Worm (Caenorhabditis elegans) whole organism, mixed stage, embryonic: ENCODE results near the gene F52C12.6.
A peak's percentile ranks its signal among the peaks of the same experiment; 100 is the strongest.

Experiments used
- M03D4.4 ChIP-seq: sonication (generic microtip); optimal IDR thresholded peaks from 2 replicates; lab custom pipeline; 2017; ENCODE audit warnings: mild to moderate bottlenecking, missing genetic modification characterization, missing compliant biosample characterization
- bed-3 ChIP-seq: fragments of 200-800 bp; sonication (Bioruptor generic); optimal IDR thresholded peaks from 3 replicates; lab custom pipeline; 2018; ENCODE audit warnings: mild to moderate bottlenecking, missing genetic modification characterization, moderate library complexity, missing compliant biosample characterization
- blmp-1 ChIP-seq: fragments of 150-350 bp; optimal IDR thresholded peaks from 2 replicates; lab custom pipeline; 2014; ENCODE audit warnings: missing biosample characterization, missing genetic modification characterization
- ceh-39 ChIP-seq: fragments of 150-350 bp; optimal IDR thresholded peaks from 2 replicates; lab custom pipeline; 2014; ENCODE audit warnings: missing biosample characterization, missing genetic modification characterization
- ceh-43 ChIP-seq: fragments of 200-800 bp; sonication (Bioruptor generic); optimal IDR thresholded peaks from 2 replicates; lab custom pipeline; 2018; ENCODE audit warnings: mild to moderate bottlenecking, missing genetic modification characterization, moderate library complexity, missing compliant biosample characterization
- ceh-83 ChIP-seq: fragments of 200-800 bp; sonication (Bioruptor generic); optimal IDR thresholded peaks from 2 replicates; lab custom pipeline; 2018; ENCODE audit warnings: mild to moderate bottlenecking, missing genetic modification characterization, missing compliant biosample characterization
- ces-1 ChIP-seq: fragments of 150-350 bp; optimal IDR thresholded peaks from 2 replicates; lab custom pipeline; 2014; ENCODE audit warnings: missing biosample characterization, missing genetic modification reagents, missing genetic modification characterization
- cnd-1 ChIP-seq: fragments of 200-800 bp; sonication (Bioruptor generic); optimal IDR thresholded peaks from 2 replicates; lab custom pipeline; 2018; ENCODE audit warnings: mild to moderate bottlenecking, missing genetic modification characterization, missing compliant biosample characterization
- drap-1 ChIP-seq: fragments of 200-800 bp; sonication (Bioruptor generic); optimal IDR thresholded peaks from 3 replicates; lab custom pipeline; 2018; ENCODE audit warnings: mild to moderate bottlenecking, missing genetic modification characterization, missing compliant biosample characterization
- elt-1 ChIP-seq: sonication (generic microtip); optimal IDR thresholded peaks from 2 replicates; lab custom pipeline; 2017; ENCODE audit warnings: missing genetic modification characterization, mild to moderate bottlenecking, missing compliant biosample characterization, antibody characterized with exemption, moderate library complexity, borderline replicate concordance; ENCODE audit not compliant: insufficient read depth
- elt-3 ChIP-seq: fragments of 150-350 bp; optimal IDR thresholded peaks from 2 replicates; lab custom pipeline; 2014; ENCODE audit warnings: missing biosample characterization, missing genetic modification characterization
- flh-1 ChIP-seq: fragments of 200-800 bp; sonication (Bioruptor generic); optimal IDR thresholded peaks from 2 replicates; lab custom pipeline; 2018; ENCODE audit warnings: mild to moderate bottlenecking, missing genetic modification characterization, moderate library complexity, missing compliant biosample characterization
- ham-2 ChIP-seq: fragments of 200-800 bp; sonication (Bioruptor generic); optimal IDR thresholded peaks from 2 replicates; lab custom pipeline; 2018; ENCODE audit warnings: mild to moderate bottlenecking, missing genetic modification characterization, missing compliant biosample characterization
- hlh-1 ChIP-seq: fragments of 150-350 bp; optimal IDR thresholded peaks from 2 replicates; lab custom pipeline; 2014; ENCODE audit warnings: missing biosample characterization, missing genetic modification reagents, missing genetic modification characterization
- lin-13 ChIP-seq: fragments of 150-350 bp; optimal IDR thresholded peaks from 2 replicates; lab custom pipeline; 2014; ENCODE audit warnings: missing biosample characterization, missing genetic modification characterization
- lin-32 ChIP-seq: fragments of 200-800 bp; sonication (Bioruptor generic); optimal IDR thresholded peaks from 2 replicates; lab custom pipeline; 2018; ENCODE audit warnings: mild to moderate bottlenecking, missing genetic modification characterization, missing compliant biosample characterization
- lsy-2 ChIP-seq: fragments of 150-350 bp; optimal IDR thresholded peaks from 2 replicates; lab custom pipeline; 2014; ENCODE audit warnings: missing biosample characterization, missing genetic modification characterization
- mab-5 ChIP-seq: fragments of 150-350 bp; optimal IDR thresholded peaks from 2 replicates; lab custom pipeline; 2014; ENCODE audit warnings: missing biosample characterization, missing genetic modification characterization
- mep-1 ChIP-seq: fragments of 150-350 bp; optimal IDR thresholded peaks from 2 replicates; lab custom pipeline; 2017; ENCODE audit warnings: missing biosample characterization, missing genetic modification reagents, missing genetic modification characterization, inconsistent platforms
- mls-2 ChIP-seq: sonication (generic microtip); optimal IDR thresholded peaks from 2 replicates; lab custom pipeline; 2016; ENCODE audit warnings: mild to moderate bottlenecking, missing genetic modification characterization, moderate library complexity, missing compliant biosample characterization
- nhr-12 ChIP-seq: fragments of 150-350 bp; optimal IDR thresholded peaks from 2 replicates; lab custom pipeline; 2014; ENCODE audit warnings: missing biosample characterization, missing genetic modification characterization
- nhr-2 ChIP-seq: fragments of 150-350 bp; optimal IDR thresholded peaks from 2 replicates; lab custom pipeline; 2014; ENCODE audit warnings: missing biosample characterization, missing genetic modification characterization
- nhr-237 ChIP-seq: fragments of 150-350 bp; optimal IDR thresholded peaks from 2 replicates; lab custom pipeline; 2014; ENCODE audit warnings: missing biosample characterization, missing genetic modification characterization
- nhr-28 ChIP-seq: fragments of 150-350 bp; optimal IDR thresholded peaks from 2 replicates; lab custom pipeline; 2014; ENCODE audit warnings: missing biosample characterization, missing genetic modification characterization
- nhr-76 ChIP-seq: sonication (generic microtip); optimal IDR thresholded peaks from 2 replicates; lab custom pipeline; 2017; ENCODE audit warnings: missing biosample characterization, missing genetic modification characterization
- pha-4 ChIP-seq: fragments of 150-350 bp; optimal IDR thresholded peaks from 2 replicates; lab custom pipeline; 2018; ENCODE audit warnings: missing biosample characterization, missing genetic modification reagents, missing genetic modification characterization
- sem-2 ChIP-seq: fragments of 200-800 bp; sonication (Bioruptor generic); optimal IDR thresholded peaks from 2 replicates; lab custom pipeline; 2018; ENCODE audit warnings: mild to moderate bottlenecking, missing genetic modification characterization, missing compliant biosample characterization
- snpc-4 ChIP-seq: fragments of 150-350 bp; optimal IDR thresholded peaks from 2 replicates; lab custom pipeline; 2014; ENCODE audit warnings: missing biosample characterization, missing genetic modification characterization
- sptf-1 ChIP-seq: sonication (generic microtip); optimal IDR thresholded peaks from 2 replicates; lab custom pipeline; 2017; ENCODE audit warnings: mild to moderate bottlenecking, missing genetic modification characterization, moderate library complexity, missing compliant biosample characterization
- tbx-8 ChIP-seq: fragments of 200-800 bp; sonication (Bioruptor generic); optimal IDR thresholded peaks from 2 replicates; lab custom pipeline; 2018; ENCODE audit warnings: mild to moderate bottlenecking, missing genetic modification characterization, moderate library complexity, missing compliant biosample characterization
- unc-120 ChIP-seq: sonication (generic microtip); optimal IDR thresholded peaks from 2 replicates; lab custom pipeline; 2017; ENCODE audit warnings: missing genetic modification characterization, missing compliant biosample characterization; ENCODE audit not compliant: poor library complexity, severe bottlenecking
- unc-39 ChIP-seq: fragments of 150-350 bp; optimal IDR thresholded peaks from 2 replicates; lab custom pipeline; 2014; ENCODE audit warnings: missing biosample characterization, missing genetic modification characterization
- unc-62 ChIP-seq: fragments of 150-350 bp; optimal IDR thresholded peaks from 2 replicates; lab custom pipeline; 2014; ENCODE audit warnings: missing biosample characterization, missing genetic modification reagents, missing genetic modification characterization
- zip-8 ChIP-seq: fragments of 150-350 bp; optimal IDR thresholded peaks from 2 replicates; lab custom pipeline; 2014; ENCODE audit warnings: missing biosample characterization, missing genetic modification characterization
- ztf-11 ChIP-seq: fragments of 150-350 bp; optimal IDR thresholded peaks from 2 replicates; lab custom pipeline; 2014; ENCODE audit warnings: missing biosample characterization, missing genetic modification characterization

F52C12.6 gene

ce11 chrIV:1972271-1972670, 15.8 kb downstream of the F52C12.6 start, which contains the start of gene Y76B12C.4:
Gene Y76B12C.4, minus strand, starts transcription at chrIV:1972371.
- TF ChIP-seq nhr-2 (no peak), ceh-43 (GFP tag; lab: Kevin White, UChicago) (no peak), lsy-2 (tag; lab: Kevin White, UChicago) (no peak), M03D4.4 (no peak), unc-120 (tag; lab: Kevin White, UChicago) (no peak), mep-1 (tag; lab: Kevin White, UChicago) (no peak), mls-2 (tag; lab: Kevin White, UChicago) (no peak), nhr-12 (tag; lab: Kevin White, UChicago) (no peak), unc-62 (no peak)

ce11 chrIV:1973372-1973771, 16.9 kb downstream of the F52C12.6 start, which contains the start of gene Y76B12C.3:
Gene Y76B12C.3, plus strand, starts transcription at chrIV:1973705.
- peak; percentile 21 for TF ChIP-seq unc-120 (tag; lab: Kevin White, UChicago)
- TF ChIP-seq pha-4 (tag; lab: Kevin White, UChicago): no peak
- TF ChIP-seq unc-62: no peak
- TF ChIP-seq sem-2: no peak
- TF ChIP-seq blmp-1 (tag; lab: Kevin White, UChicago): no peak

ce11 chrIV:1975594-1975993, 19.1 kb downstream of the F52C12.6 start:
- TF ChIP-seq tbx-8 (GFP tag; lab: Kevin White, UChicago) (no peak), sem-2 (no peak), ces-1 (peak; percentile 61), elt-3 (no peak), sptf-1 (no peak), nhr-76 (tag; lab: Kevin White, UChicago) (no peak), nhr-28 (tag; lab: Kevin White, UChicago) (no peak)

ce11 chrIV:1979782-1980181, 23.3 kb downstream of the F52C12.6 start, which contains the start of gene Y76B12C.8:
Gene Y76B12C.8, plus strand, starts transcription at chrIV:1979988.
- TF ChIP-seq zip-8 (tag; lab: Kevin White, UChicago): no peak
- no peak for TF ChIP-seq flh-1
- TF ChIP-seq sem-2: no peak
- TF ChIP-seq ztf-11 (tag; lab: Kevin White, UChicago): no peak
- TF ChIP-seq cnd-1 (tag; lab: Kevin White, UChicago): no peak
- no peak for TF ChIP-seq nhr-2
- no peak for TF ChIP-seq mab-5 (tag; lab: Kevin White, UChicago)
- no peak for TF ChIP-seq mep-1 (tag; lab: Kevin White, UChicago)

ce11 chrIV:1980961-1981446, 24.5 kb downstream of the F52C12.6 start, which contains the start of gene Y76B12C.6:
Gene Y76B12C.6, plus strand, starts transcription at chrIV:1981396.
- TF ChIP-seq elt-3: no peak
- no peak for TF ChIP-seq snpc-4
- TF ChIP-seq nhr-28 (tag; lab: Kevin White, UChicago): no peak
- TF ChIP-seq lin-13: peak; percentile 0
- TF ChIP-seq elt-1: no peak
- TF ChIP-seq mls-2 (tag; lab: Kevin White, UChicago): peak; percentile 77
- no peak for TF ChIP-seq nhr-2
- no peak for TF ChIP-seq ceh-83 (GFP tag; lab: Kevin White, UChicago)
- peak; percentile 43 for TF ChIP-seq lin-32 (GFP tag; lab: Kevin White, UChicago)
- TF ChIP-seq drap-1 (GFP tag; lab: Kevin White, UChicago): peak; percentile 69
- TF ChIP-seq lsy-2 (tag; lab: Kevin White, UChicago): no peak
- peak; percentile 4 for TF ChIP-seq blmp-1 (tag; lab: Kevin White, UChicago)
- no peak for TF ChIP-seq ztf-11 (tag; lab: Kevin White, UChicago)
- no peak for TF ChIP-seq nhr-12 (tag; lab: Kevin White, UChicago)
- TF ChIP-seq sem-2: peak; percentile 40
- TF ChIP-seq mep-1 (tag; lab: Kevin White, UChicago): peak; percentile 55
- no peak for TF ChIP-seq zip-8 (tag; lab: Kevin White, UChicago)
- no peak for TF ChIP-seq ceh-39 (tag; lab: Kevin White, UChicago)
- TF ChIP-seq ceh-43 (GFP tag; lab: Kevin White, UChicago): peak; percentile 57
- TF ChIP-seq cnd-1 (tag; lab: Kevin White, UChicago): peak; percentile 22
- TF ChIP-seq pha-4 (tag; lab: Kevin White, UChicago): peak; percentile 1
- TF ChIP-seq nhr-237 (tag; lab: Kevin White, UChicago): no peak
- peak; percentile 82 for TF ChIP-seq sptf-1
- peak; percentile 8 for TF ChIP-seq tbx-8 (GFP tag; lab: Kevin White, UChicago)
- TF ChIP-seq bed-3 (GFP tag; lab: Kevin White, UChicago): peak; percentile 29
- TF ChIP-seq unc-62: peak; percentile 8
- peak; percentile 15 for TF ChIP-seq ces-1
- TF ChIP-seq unc-39 (tag; lab: Kevin White, UChicago): no peak
- TF ChIP-seq flh-1: no peak
- no peak for TF ChIP-seq hlh-1 (tag; lab: Kevin White, UChicago)
- TF ChIP-seq mab-5 (tag; lab: Kevin White, UChicago): no peak
- no peak for TF ChIP-seq nhr-76 (tag; lab: Kevin White, UChicago)
- TF ChIP-seq unc-120 (tag; lab: Kevin White, UChicago): peak; percentile 34
- peak; percentile 32 for TF ChIP-seq ham-2 (GFP tag; lab: Kevin White, UChicago)
- peak; percentile 80 for TF ChIP-seq M03D4.4
